1 fruit fly cellular context compared by ENCODE assay signal in genomic region chr3L:4070221-4070995, dm6.
TF ChIP-seq lines count a peak whose summit lies in the region.

No protein-coding gene starts in this region.

TF ChIP-seq in whole organism, embryonic, 481 proteins besides CTCF, POLR2A, EP300 and RAD21 (continued from another document and continues in another):
- TF ChIP-seq eve (GFP tag; optimal IDR thresholded peaks at IDR 0.05; lab: Kevin White, UChicago) (peak in 1 of 2 experiments; percentile 36), CG7271 (tag; optimal IDR thresholded peaks at IDR 0.05; lab: Kevin White, UChicago) (peak; percentile 30), otp (GFP tag; IDR thresholded peaks at IDR 0.05; lab: Robert Waterston, UW) (peak; percentile 93), prd (optimal IDR thresholded peaks at IDR 0.05; lab: Kevin White, UChicago) (no peak), prd (GFP tag; IDR thresholded peaks at IDR 0.05; lab: Robert Waterston, UW) (peak; percentile 92), schlank (tag; optimal IDR thresholded peaks at IDR 0.05; lab: Kevin White, UChicago) (peak; percentile 77), hbn (GFP tag; IDR thresholded peaks at IDR 0.05; lab: Robert Waterston, UW; ENCODE audit: partially characterized antibody) (no peak), fd96Cb (tag; optimal IDR thresholded peaks at IDR 0.05; lab: Kevin White, UChicago) (peak; percentile 82), CG10209 (GFP tag; optimal IDR thresholded peaks at IDR 0.05; lab: Kevin White, UChicago) (peak; percentile 84), Lim3 (GFP tag; IDR thresholded peaks at IDR 0.05; lab: Robert Waterston, UW) (peak; percentile 75), Pdp1 (GFP tag; optimal IDR thresholded peaks at IDR 0.05; lab: Kevin White, UChicago) (peak; percentile 83 to 88), Hr3 (GFP tag; optimal IDR thresholded peaks at IDR 0.05; lab: Kevin White, UChicago) (peak; percentile 77), Fer2 (tag; optimal IDR thresholded peaks at IDR 0.05; lab: Kevin White, UChicago) (peak; percentile 64), CG5245 (GFP tag; optimal IDR thresholded peaks at IDR 0.05; lab: Kevin White, UChicago) (peak; percentile 71), pho (GFP tag; optimal IDR thresholded peaks at IDR 0.05; lab: Kevin White, UChicago) (peak; percentile 85), NK7.1 (GFP tag; optimal IDR thresholded peaks at IDR 0.05; lab: Kevin White, UChicago) (peak; percentile 66), row (GFP tag; IDR thresholded peaks at IDR 0.05; lab: Robert Waterston, UW) (peak; percentile 96), sr (GFP tag; IDR thresholded peaks at IDR 0.05; lab: Robert Waterston, UW) (peak; percentile 79; the same call in 2 of the 3 replicates), ab (GFP tag; optimal IDR thresholded peaks at IDR 0.05; lab: Kevin White, UChicago) (peak; percentile 78), abd-A (tag; optimal IDR thresholded peaks at IDR 0.05; lab: Kevin White, UChicago) (no peak), Lpt (GFP tag; optimal IDR thresholded peaks at IDR 0.05; lab: Kevin White, UChicago) (no peak), CG2678 (tag; optimal IDR thresholded peaks at IDR 0.05; lab: Kevin White, UChicago) (peak; percentile 91), CG2889 (GFP tag; IDR thresholded peaks at IDR 0.05; lab: Robert Waterston, UW) (peak; percentile 88), Poxn (GFP tag; IDR thresholded peaks at IDR 0.05; lab: Robert Waterston, UW) (peak; percentile 84), toy (GFP tag; IDR thresholded peaks at IDR 0.05; lab: Robert Waterston, UW) (peak; percentile 82), CG10366 (GFP tag; IDR thresholded peaks at IDR 0.05; lab: Robert Waterston, UW) (peak; percentile 96), trem (tag; optimal IDR thresholded peaks at IDR 0.05; lab: Kevin White, UChicago) (peak; percentile 13), gsb (GFP tag; IDR thresholded peaks at IDR 0.05; lab: Robert Waterston, UW) (peak; percentile 87), Doc2 (GFP tag; IDR thresholded peaks at IDR 0.05; lab: Robert Waterston, UW) (peak; percentile 60; the same call in 1 of the 2 replicates), CG10462 (GFP tag; optimal IDR thresholded peaks at IDR 0.05; lab: Kevin White, UChicago) (peak; percentile 36), Ptx1 (GFP tag; IDR thresholded peaks at IDR 0.05; lab: Robert Waterston, UW) (peak; percentile 95), ac (GFP tag; optimal IDR thresholded peaks at IDR 0.05; lab: Kevin White, UChicago) (peak; percentile 4), croc (GFP tag; conservative IDR thresholded peaks at IDR 0.05; lab: Robert Waterston, UW) (peak; percentile 76), CG18619 (GFP tag; optimal IDR thresholded peaks at IDR 0.05; lab: Kevin White, UChicago) (peak; percentile 80), CG7839 (tag; optimal IDR thresholded peaks at IDR 0.05; lab: Kevin White, UChicago) (peak; percentile 87), Atf-2 (GFP tag; optimal IDR thresholded peaks at IDR 0.05; lab: Kevin White, UChicago) (peak; percentile 86), Hmr (GFP tag; optimal IDR thresholded peaks at IDR 0.05; lab: Kevin White, UChicago) (peak; percentile 88), NfI (GFP tag; optimal IDR thresholded peaks at IDR 0.05; lab: Kevin White, UChicago) (peak; percentile 94), maf-S (GFP tag; optimal IDR thresholded peaks at IDR 0.05; lab: Kevin White, UChicago) (peak; percentile 86), CG17829 (tag; optimal IDR thresholded peaks at IDR 0.05; lab: Kevin White, UChicago) (peak; percentile 59), ERR (GFP tag; optimal IDR thresholded peaks at IDR 0.05; lab: Kevin White, UChicago) (peak; percentile 88), slbo (GFP tag; IDR thresholded peaks at IDR 0.05; lab: Robert Waterston, UW) (peak; percentile 97), CG12219 (GFP tag; optimal IDR thresholded peaks at IDR 0.05; lab: Kevin White, UChicago) (peak; percentile 88), Eip74EF (GFP tag; optimal IDR thresholded peaks at IDR 0.05; lab: Kevin White, UChicago) (no peak), insv (GFP tag; optimal IDR thresholded peaks at IDR 0.05; lab: Kevin White, UChicago) (no peak), CG1603 (tag; optimal IDR thresholded peaks at IDR 0.05; lab: Kevin White, UChicago) (peak; percentile 93), yki (optimal IDR thresholded peaks at IDR 0.05; lab: Kevin White, UChicago) (no peak), gcm (GFP tag; optimal IDR thresholded peaks at IDR 0.05; lab: Kevin White, UChicago) (peak; percentile 45), CG3838 (GFP tag; optimal IDR thresholded peaks at IDR 0.05; lab: Kevin White, UChicago) (peak; percentile 36), BtbVII (GFP tag; optimal IDR thresholded peaks at IDR 0.05; lab: Kevin White, UChicago) (peak; percentile 77), Nf-YB (GFP tag; optimal IDR thresholded peaks at IDR 0.05; lab: Kevin White, UChicago) (peak; percentile 59), CG14710 (tag; optimal IDR thresholded peaks at IDR 0.05; lab: Kevin White, UChicago) (no peak), CG15269 (tag; optimal IDR thresholded peaks at IDR 0.05; lab: Kevin White, UChicago) (peak; percentile 92), CG4730 (GFP tag; IDR thresholded peaks at IDR 0.05; lab: Robert Waterston, UW) (peak; percentile 90), tio (GFP tag; optimal IDR thresholded peaks at IDR 0.05; lab: Kevin White, UChicago) (peak; percentile 73), nerfin-1 (tag; optimal IDR thresholded peaks at IDR 0.05; lab: Kevin White, UChicago) (peak; percentile 55), cad (GFP tag; optimal IDR thresholded peaks at IDR 0.05; lab: Kevin White, UChicago) (no peak), Hey (tag; optimal IDR thresholded peaks at IDR 0.05; lab: Kevin White, UChicago) (peak; percentile 6), YL-1 (GFP tag; optimal IDR thresholded peaks at IDR 0.05; lab: Kevin White, UChicago) (no peak), NC2β (GFP tag; optimal IDR thresholded peaks at IDR 0.05; lab: Kevin White, UChicago) (peak; percentile 77), H15 (GFP tag; IDR thresholded peaks at IDR 0.05; lab: Robert Waterston, UW) (peak; percentile 87), CG2199 (GFP tag; IDR thresholded peaks at IDR 0.05; lab: Robert Waterston, UW) (no peak), unpg (GFP tag; optimal IDR thresholded peaks at IDR 0.05; lab: Kevin White, UChicago) (peak; percentile 90), CG7987 (GFP tag; optimal IDR thresholded peaks at IDR 0.05; lab: Kevin White, UChicago) (peak; percentile 64), CG14014 (GFP tag; IDR thresholded peaks at IDR 0.05; lab: Robert Waterston, UW) (peak; percentile 95), pb (GFP tag; optimal IDR thresholded peaks at IDR 0.05; lab: Kevin White, UChicago) (peak; percentile 88), CHES-1-like (GFP tag; optimal IDR thresholded peaks at IDR 0.05; lab: Kevin White, UChicago) (peak; percentile 91), vvl (GFP tag; IDR thresholded peaks at IDR 0.05; lab: Robert Waterston, UW) (peak; percentile 96), CG7963 (GFP tag; IDR thresholded peaks at IDR 0.05; lab: Robert Waterston, UW; ENCODE audit: partially characterized antibody) (no peak), bab2 (GFP tag; optimal IDR thresholded peaks at IDR 0.05; lab: Kevin White, UChicago) (peak; percentile 33), seq (GFP tag; IDR thresholded peaks at IDR 0.05; lab: Robert Waterston, UW) (peak; percentile 90), D (optimal IDR thresholded peaks at IDR 0.05; lab: Kevin White, UChicago) (no peak), D (GFP tag; optimal IDR thresholded peaks at IDR 0.05; lab: Kevin White, UChicago) (peak; percentile 59), CG9437 (GFP tag; optimal IDR thresholded peaks at IDR 0.05; lab: Kevin White, UChicago) (peak; percentile 72), CG4404 (GFP tag; IDR thresholded peaks at IDR 0.05; lab: Robert Waterston, UW) (peak; percentile 75), ranshi (GFP tag; IDR thresholded peaks at IDR 0.05; lab: Robert Waterston, UW) (peak; percentile 92), Blimp-1 (GFP tag; optimal IDR thresholded peaks at IDR 0.05; lab: Kevin White, UChicago) (peak; percentile 76), onecut (GFP tag; IDR thresholded peaks at IDR 0.05; lab: Robert Waterston, UW) (peak; percentile 75), corto (GFP tag; optimal IDR thresholded peaks at IDR 0.05; lab: Kevin White, UChicago) (peak; percentile 93), grau (tag; optimal IDR thresholded peaks at IDR 0.05; lab: Kevin White, UChicago) (peak; percentile 85), stc (GFP tag; IDR thresholded peaks at IDR 0.05; lab: Robert Waterston, UW) (peak; percentile 91), CG2875 (GFP tag; optimal IDR thresholded peaks at IDR 0.05; lab: Kevin White, UChicago) (peak; percentile 54), CkIIα-i1 (GFP tag; IDR thresholded peaks at IDR 0.05; lab: Robert Waterston, UW) (no peak; the same call in 1 of the 2 replicates), CG6791 (GFP tag; IDR thresholded peaks at IDR 0.05; lab: Robert Waterston, UW; ENCODE audit: partially characterized antibody) (no peak), Usf (GFP tag; optimal IDR thresholded peaks at IDR 0.05; lab: Kevin White, UChicago) (peak; percentile 80), CG17612 (GFP tag; IDR thresholded peaks at IDR 0.05; lab: Robert Waterston, UW) (peak; percentile 88), CG17186 (GFP tag; optimal IDR thresholded peaks at IDR 0.05; lab: Kevin White, UChicago) (no peak), CG2116 (GFP tag; optimal IDR thresholded peaks at IDR 0.05; lab: Kevin White, UChicago) (peak; percentile 13), CG30431 (GFP tag; optimal IDR thresholded peaks at IDR 0.05; lab: Kevin White, UChicago) (peak; percentile 81), lmd (GFP tag; IDR thresholded peaks at IDR 0.05; lab: Robert Waterston, UW) (peak; percentile 95), Dll (GFP tag; IDR thresholded peaks at IDR 0.05; lab: Robert Waterston, UW; ENCODE audit: partially characterized antibody) (no peak), wdn (GFP tag; IDR thresholded peaks at IDR 0.05; lab: Robert Waterston, UW) (peak; percentile 88), CG12942 (GFP tag; optimal IDR thresholded peaks at IDR 0.05; lab: Kevin White, UChicago) (peak; percentile 79), kay (GFP tag; optimal IDR thresholded peaks at IDR 0.05; lab: Kevin White, UChicago) (no peak), Nf-YA (GFP tag; IDR thresholded peaks at IDR 0.05; lab: Robert Waterston, UW) (peak; percentile 91), cato (GFP tag; optimal IDR thresholded peaks at IDR 0.05; lab: Kevin White, UChicago; ENCODE audit: borderline replicate concordance) (peak; percentile 71), chn (GFP tag; optimal IDR thresholded peaks at IDR 0.05; lab: Kevin White, UChicago) (peak; percentile 90), CG10959 (GFP tag; IDR thresholded peaks at IDR 0.05; lab: Robert Waterston, UW) (peak; percentile 73), CG18764 (GFP tag; optimal IDR thresholded peaks at IDR 0.05; lab: Kevin White, UChicago) (peak; percentile 58), nom (GFP tag; optimal IDR thresholded peaks at IDR 0.05; lab: Kevin White, UChicago) (peak; percentile 84), CG9932 (GFP tag; IDR thresholded peaks at IDR 0.05; lab: Robert Waterston, UW) (peak; percentile 93), wor (GFP tag; IDR thresholded peaks at IDR 0.05; lab: Robert Waterston, UW) (peak; percentile 89), dm (GFP tag; optimal IDR thresholded peaks at IDR 0.05; lab: Kevin White, UChicago) (peak; percentile 85), MTF-1 (GFP tag; optimal IDR thresholded peaks at IDR 0.05; lab: Kevin White, UChicago; ENCODE audit: borderline replicate concordance) (peak; percentile 73), wek (GFP tag; optimal IDR thresholded peaks at IDR 0.05; lab: Kevin White, UChicago) (peak; percentile 22), CG12299 (tag; optimal IDR thresholded peaks at IDR 0.05; lab: Kevin White, UChicago) (peak; percentile 60), Fer1 (GFP tag; optimal IDR thresholded peaks at IDR 0.05; lab: Kevin White, UChicago) (peak; percentile 83), Hand (GFP tag; optimal IDR thresholded peaks at IDR 0.05; lab: Kevin White, UChicago) (peak; percentile 58), phol (tag; optimal IDR thresholded peaks at IDR 0.05; lab: Kevin White, UChicago) (peak; percentile 80), Optix (GFP tag; IDR thresholded peaks at IDR 0.05; lab: Robert Waterston, UW) (peak; percentile 90), CG6813 (GFP tag; optimal IDR thresholded peaks at IDR 0.05; lab: Kevin White, UChicago) (peak; percentile 70), CG32532 (GFP tag; IDR thresholded peaks at IDR 0.05; lab: Robert Waterston, UW) (peak; percentile 94), Drgx (GFP tag; IDR thresholded peaks at IDR 0.05; lab: Robert Waterston, UW) (peak; percentile 99), danr (GFP tag; IDR thresholded peaks at IDR 0.05; lab: Robert Waterston, UW) (peak; percentile 89), cg (GFP tag; optimal IDR thresholded peaks at IDR 0.05; lab: Kevin White, UChicago) (no peak), CG2129 (GFP tag; IDR thresholded peaks at IDR 0.05; lab: Robert Waterston, UW; ENCODE audit: partially characterized antibody) (no peak), dpn (GFP tag; optimal IDR thresholded peaks at IDR 0.05; lab: Kevin White, UChicago) (peak; percentile 83 to 89), gce (GFP tag; IDR thresholded peaks at IDR 0.05; lab: Robert Waterston, UW) (peak; percentile 90), h (optimal IDR thresholded peaks at IDR 0.05; lab: Kevin White, UChicago) (no peak), hkb (optimal IDR thresholded peaks at IDR 0.05; lab: Kevin White, UChicago) (no peak), hkb (GFP tag; IDR thresholded peaks at IDR 0.05; lab: Robert Waterston, UW) (peak; percentile 94), chm (GFP tag; IDR thresholded peaks at IDR 0.05; lab: Robert Waterston, UW) (no peak), bsh (GFP tag; optimal IDR thresholded peaks at IDR 0.05; lab: Kevin White, UChicago) (peak; percentile 88 to 91), dysf (GFP tag; IDR thresholded peaks at IDR 0.05; lab: Robert Waterston, UW) (peak; percentile 96), Xbp1 (GFP tag; optimal IDR thresholded peaks at IDR 0.05; lab: Kevin White, UChicago) (peak; percentile 92), CG3163 (GFP tag; optimal IDR thresholded peaks at IDR 0.05; lab: Kevin White, UChicago) (peak; percentile 71), CG6765 (GFP tag; optimal IDR thresholded peaks at IDR 0.05; lab: Kevin White, UChicago) (peak; percentile 52), CG17912 (GFP tag; optimal IDR thresholded peaks at IDR 0.05; lab: Kevin White, UChicago) (peak; percentile 30), CG11695 (GFP tag; IDR thresholded peaks at IDR 0.05; lab: Robert Waterston, UW) (peak; percentile 87), scrt (GFP tag; optimal IDR thresholded peaks at IDR 0.05; lab: Kevin White, UChicago) (peak; percentile 77), twi (tag; optimal IDR thresholded peaks at IDR 0.05; lab: Kevin White, UChicago) (peak; percentile 33), CG3407 (GFP tag; optimal IDR thresholded peaks at IDR 0.05; lab: Kevin White, UChicago) (peak; percentile 62), CG31441 (GFP tag; IDR thresholded peaks at IDR 0.05; lab: Robert Waterston, UW) (peak; percentile 80)
